Worm (Caenorhabditis elegans) whole organism, L4 larva: Measurements from ENCODE around the gene hlh-6.

Experiments
- D1046.2 ChIP-seq: fragments of 200-800 bp; sonication (Bioruptor generic); IDR thresholded peaks from 2 replicates; pipeline ENCODE4 v1.3.6; 2022; ENCODE audit warnings: missing genetic modification characterization, missing compliant biosample characterization
- F49E8.2 ChIP-seq: sonication (generic microtip); optimal IDR thresholded peaks from 2 replicates; lab custom pipeline; 2016; ENCODE audit warnings: missing compliant biosample characterization, mild to moderate bottlenecking, missing genetic modification characterization, borderline replicate concordance
- T20F7.1 ChIP-seq: fragments of 200-800 bp; sonication (Bioruptor generic); optimal IDR thresholded peaks from 2 replicates; lab custom pipeline; 2018; ENCODE audit warnings: mild to moderate bottlenecking, missing genetic modification characterization, missing compliant biosample characterization
- Y48G9A.11 ChIP-seq: fragments of 200-800 bp; sonication (Bioruptor generic); IDR thresholded peaks from 2 replicates; pipeline ENCODE4 v1.3.6; 2022; ENCODE audit warnings: missing genetic modification reagents, missing genetic modification characterization, missing compliant biosample characterization
- Y75B8A.6 ChIP-seq: fragments of 200-800 bp; sonication (Bioruptor generic); IDR thresholded peaks from 2 replicates; pipeline ENCODE4 v1.3.6; 2022; ENCODE audit warnings: missing genetic modification reagents, missing genetic modification characterization, missing compliant biosample characterization
- ZK337.2 ChIP-seq: fragments of 200-800 bp; sonication (Bioruptor generic); IDR thresholded peaks from 2 replicates; pipeline ENCODE4 v1.3.6; 2022; ENCODE audit warnings: missing genetic modification reagents, missing genetic modification characterization, missing compliant biosample characterization
- ama-1 ChIP-seq: fragments of 150-350 bp; optimal IDR thresholded peaks from 2 replicates; lab custom pipeline; 2014; ENCODE audit warnings: inconsistent platforms, mixed read lengths
- arid-1 ChIP-seq: fragments of 200-800 bp; sonication (Bioruptor generic); conservative IDR thresholded peaks from 2 replicates; pipeline ENCODE4 v1.3.6; 2022; ENCODE audit warnings: missing genetic modification reagents, missing genetic modification characterization, missing compliant biosample characterization
- ceh-28 ChIP-seq: fragments of 150-350 bp; optimal IDR thresholded peaks from 2 replicates; lab custom pipeline; 2014; ENCODE audit warnings: missing biosample characterization, missing genetic modification reagents, missing genetic modification characterization
- ceh-62 ChIP-seq: sonication (generic microtip); optimal IDR thresholded peaks from 2 replicates; lab custom pipeline; 2017; ENCODE audit warnings: missing biosample characterization, missing genetic modification characterization
- ceh-82 ChIP-seq: sonication (generic microtip); optimal IDR thresholded peaks from 2 replicates; lab custom pipeline; 2017; ENCODE audit warnings: missing biosample characterization, missing genetic modification characterization
- daf-16 ChIP-seq, 3 experiments: sonication (generic microtip); optimal IDR thresholded peaks; 2 replicates each; lab custom pipeline; 2016 to 2017; ENCODE audit warnings: missing genetic modification characterization in 3 of 3, missing genetic modification reagents in 3 of 3, mild to moderate bottlenecking in 2 of 3, missing compliant biosample characterization in 2 of 3, missing biosample characterization in 1 of 3, moderate library complexity in 1 of 3
- daf-8 ChIP-seq: fragments of 200-800 bp; sonication (Bioruptor generic); IDR thresholded peaks from 2 replicates; pipeline ENCODE4 v1.3.6; 2022; ENCODE audit warnings: missing genetic modification characterization, missing compliant biosample characterization
- dmd-6 ChIP-seq: fragments of 200-800 bp; sonication (Bioruptor generic); IDR thresholded peaks from 2 replicates; pipeline ENCODE4 v1.3.6; 2022; ENCODE audit warnings: missing genetic modification reagents, missing genetic modification characterization, missing compliant biosample characterization
- dmd-8 ChIP-seq: fragments of 200-800 bp; sonication (Bioruptor generic); IDR thresholded peaks from 2 replicates; pipeline ENCODE4 v1.3.6; 2022; ENCODE audit warnings: missing genetic modification characterization, missing compliant biosample characterization
- duxl-1 ChIP-seq: sonication (generic microtip); optimal IDR thresholded peaks from 2 replicates; lab custom pipeline; 2016; ENCODE audit warnings: mild to moderate bottlenecking, missing genetic modification characterization, moderate library complexity, missing compliant biosample characterization; ENCODE audit not compliant: poor library complexity
- dve-1 ChIP-seq: sonication (generic microtip); optimal IDR thresholded peaks from 2 replicates; lab custom pipeline; 2017; ENCODE audit warnings: antibody characterized with exemption, mild to moderate bottlenecking, missing genetic modification characterization, missing compliant biosample characterization; ENCODE audit not compliant: insufficient read depth
- egl-27 ChIP-seq: sonication (generic microtip); optimal IDR thresholded peaks from 3 replicates; lab custom pipeline; 2017; ENCODE audit warnings: missing biosample characterization, missing genetic modification reagents, missing genetic modification characterization
- fos-1 ChIP-seq: fragments of 150-350 bp; optimal IDR thresholded peaks from 2 replicates; lab custom pipeline; 2014; ENCODE audit warnings: missing biosample characterization, missing genetic modification characterization
- gei-8 ChIP-seq: fragments of 200-800 bp; sonication (Bioruptor generic); optimal IDR thresholded peaks from 2 replicates; lab custom pipeline; 2018; ENCODE audit warnings: mild to moderate bottlenecking, missing genetic modification characterization, missing compliant biosample characterization
- hif-1 ChIP-seq, 2 experiments: sonication (generic microtip); optimal IDR thresholded peaks; 2 replicates each; lab custom pipeline; 2016 to 2017; ENCODE audit warnings: missing compliant biosample characterization in 2 of 2, missing genetic modification characterization in 2 of 2, missing genetic modification reagents in 2 of 2, missing genotype in 2 of 2, mild to moderate bottlenecking in 1 of 2
- hlh-11 ChIP-seq: fragments of 200-800 bp; sonication (Bioruptor generic); optimal IDR thresholded peaks from 2 replicates; lab custom pipeline; 2018; ENCODE audit warnings: mild to moderate bottlenecking, missing genetic modification characterization, missing compliant biosample characterization
- hlh-30 ChIP-seq: sonication (generic microtip); optimal IDR thresholded peaks from 2 replicates; lab custom pipeline; 2017; ENCODE audit warnings: antibody characterized with exemption, mild to moderate bottlenecking, missing genetic modification characterization, missing compliant biosample characterization; ENCODE audit not compliant: insufficient read depth
- hmg-1.1 ChIP-seq: fragments of 200-800 bp; sonication (Bioruptor generic); IDR thresholded peaks from 2 replicates; pipeline ENCODE4 v1.3.6; 2022; ENCODE audit warnings: missing genetic modification reagents, missing genetic modification characterization, missing compliant biosample characterization
- lin-38 ChIP-seq: fragments of 200-800 bp; sonication (Bioruptor generic); IDR thresholded peaks from 2 replicates; pipeline ENCODE4 v1.3.6; 2022; ENCODE audit warnings: missing genetic modification reagents, missing genetic modification characterization, missing compliant biosample characterization
- lsy-2 ChIP-seq, 2 experiments: fragments of 150-350 bp in 1 of 2; sonication (generic microtip) in 1 of 2; optimal IDR thresholded peaks; 2 replicates each; lab custom pipeline; 2014 to 2017; ENCODE audit warnings: missing biosample characterization in 2 of 2, missing genetic modification characterization in 2 of 2
- madf-5 ChIP-seq, 2 experiments: fragments of 200-800 bp; sonication (Bioruptor generic); IDR thresholded peaks; 2 replicates each; pipeline ENCODE4 v1.3.6; 2022; ENCODE audit warnings: missing compliant biosample characterization in 2 of 2, missing genetic modification characterization in 2 of 2
- madf-9 ChIP-seq: fragments of 200-800 bp; sonication (Bioruptor generic); conservative IDR thresholded peaks from 2 replicates; pipeline ENCODE4 v1.3.6; 2022; ENCODE audit warnings: missing genetic modification reagents, missing genetic modification characterization, missing compliant biosample characterization
- mxl-2 ChIP-seq: fragments of 200-800 bp; sonication (Bioruptor generic); conservative IDR thresholded peaks from 2 replicates; pipeline ENCODE4 v1.3.6; 2022; ENCODE audit warnings: missing genetic modification reagents, missing genetic modification characterization, missing compliant biosample characterization
- nhr-10 ChIP-seq: fragments of 150-350 bp; optimal IDR thresholded peaks from 2 replicates; lab custom pipeline; 2014; ENCODE audit warnings: missing biosample characterization, missing genetic modification characterization
- nhr-102 ChIP-seq: sonication (generic microtip); optimal IDR thresholded peaks from 2 replicates; lab custom pipeline; 2016; ENCODE audit warnings: mild to moderate bottlenecking, missing genetic modification characterization, moderate library complexity, missing compliant biosample characterization
- nhr-25 ChIP-seq: sonication (generic microtip); optimal IDR thresholded peaks from 2 replicates; lab custom pipeline; 2017; ENCODE audit warnings: missing genetic modification characterization, mild to moderate bottlenecking, missing compliant biosample characterization, antibody characterized with exemption, moderate library complexity, borderline replicate concordance; ENCODE audit not compliant: insufficient read depth
- nhr-28 ChIP-seq: fragments of 150-350 bp; optimal IDR thresholded peaks from 2 replicates; lab custom pipeline; 2014; ENCODE audit warnings: missing biosample characterization, missing genetic modification characterization
- saeg-2 ChIP-seq: fragments of 200-800 bp; sonication (Bioruptor generic); IDR thresholded peaks from 2 replicates; pipeline ENCODE4 v1.3.6; 2022; ENCODE audit warnings: missing genetic modification reagents, missing genetic modification characterization, missing compliant biosample characterization
- set-16 ChIP-seq: fragments of 200-800 bp; sonication (Bioruptor generic); IDR thresholded peaks from 2 replicates; pipeline ENCODE4 v1.3.6; 2022; ENCODE audit warnings: missing genetic modification reagents, missing genetic modification characterization, missing compliant biosample characterization
- snpc-1.2 ChIP-seq: fragments of 200-800 bp; sonication (Bioruptor generic); IDR thresholded peaks from 2 replicates; pipeline ENCODE4 v1.3.6; 2022; ENCODE audit warnings: missing genetic modification reagents, missing genetic modification characterization, missing compliant biosample characterization
- snpc-4 ChIP-seq: fragments of 150-350 bp; optimal IDR thresholded peaks from 2 replicates; lab custom pipeline; 2014; ENCODE audit warnings: missing biosample characterization, missing genetic modification characterization
- spr-1 ChIP-seq: sonication (generic microtip); optimal IDR thresholded peaks from 2 replicates; lab custom pipeline; 2016; ENCODE audit warnings: mild to moderate bottlenecking, missing genetic modification characterization, missing compliant biosample characterization
- tag-97 ChIP-seq: fragments of 200-800 bp; sonication (Bioruptor generic); IDR thresholded peaks from 2 replicates; pipeline ENCODE4 v1.3.6; 2022; ENCODE audit warnings: missing genetic modification characterization, missing compliant biosample characterization
- unc-39 ChIP-seq: sonication (generic microtip); optimal IDR thresholded peaks from 2 replicates; lab custom pipeline; 2017; ENCODE audit warnings: missing biosample characterization, missing genetic modification characterization
- unc-62 ChIP-seq, 3 experiments: fragments of 150-350 bp in 1 of 3; sonication (generic microtip); optimal IDR thresholded peaks in 2 of 3; peaks in 1 of 3; 1 replicate in 1 of 3; 2 replicates in 2 of 3; lab custom pipeline; 2014 to 2017; ENCODE audit warnings: missing biosample characterization in 3 of 3, missing genetic modification characterization in 3 of 3, missing genetic modification reagents in 3 of 3, missing genotype in 1 of 3
- zfp-3 ChIP-seq: fragments of 200-800 bp; sonication (Bioruptor generic); conservative IDR thresholded peaks from 2 replicates; pipeline ENCODE4 v1.3.6; 2022; ENCODE audit warnings: missing genetic modification reagents, missing genetic modification characterization, missing compliant biosample characterization
- zip-11 ChIP-seq: fragments of 200-800 bp; sonication (Bioruptor generic); IDR thresholded peaks from 2 replicates; pipeline ENCODE4 v1.3.6; 2022; ENCODE audit warnings: missing genetic modification characterization, missing compliant biosample characterization
- ztf-11 ChIP-seq: fragments of 150-350 bp; optimal IDR thresholded peaks from 2 replicates; lab custom pipeline; 2014; ENCODE audit warnings: missing biosample characterization, missing genetic modification characterization

Gene hlh-6

ce11 chrII:9646928-9647838, 32.6 kb upstream of the hlh-6 start, which contains the start of gene sqv-8:
TSS of gene sqv-8 (plus strand) at chrII:9646978.
- no peak for TF ChIP-seq daf-16 (GFP tag; optimal IDR thresholded peaks at IDR 0.05; lab: Kevin White, UChicago)
- peak; percentile 33 for TF ChIP-seq daf-16 (tag; optimal IDR thresholded peaks at IDR 0.05; lab: Kevin White, UChicago)
- TF ChIP-seq ceh-28 (tag; lab: Kevin White, UChicago) = peak; percentile 1
- peak; percentile 61 for TF ChIP-seq hlh-11
- TF ChIP-seq dve-1 = peak; percentile 48
- TF ChIP-seq egl-27 (tag; lab: Kevin White, UChicago) = no peak
- TF ChIP-seq unc-62 (GFP tag; optimal IDR thresholded peaks at IDR 0.05 in 1 of 2; lab: Kevin White, UChicago) = peak in 1 of 2 experiments; percentile 84
- TF ChIP-seq unc-62 (tag; optimal IDR thresholded peaks at IDR 0.05; lab: Kevin White, UChicago) = no peak
- TF ChIP-seq nhr-28 = peak; percentile 2
- peak; percentile 8; the same call in 1 of the 2 replicates for TF ChIP-seq Y48G9A.11 (GFP tag; lab: Robert Waterston, UW)
- no peak for TF ChIP-seq unc-39 (tag; lab: Kevin White, UChicago)
- TF ChIP-seq zfp-3 (GFP tag; lab: Robert Waterston, UW) = peak; percentile 50; the same call in 1 of the 2 replicates
- no peak for TF ChIP-seq saeg-2
- TF ChIP-seq T20F7.1 (GFP tag; lab: Kevin White, UChicago) = peak; percentile 7
- TF ChIP-seq hlh-30 (tag; lab: Kevin White, UChicago) = peak; percentile 92
- TF ChIP-seq lsy-2 (tag; optimal IDR thresholded peaks at IDR 0.05; lab: Kevin White, UChicago) = peak in 1 of 2 experiments; percentile 39
- TF ChIP-seq ama-1 (lab: Kevin White, UChicago) = no peak
- TF ChIP-seq dmd-6 (GFP tag; lab: Robert Waterston, UW) = peak; percentile 82
- peak; percentile 36; the same call in 1 of the 2 replicates for TF ChIP-seq hmg-1.1 (GFP tag; lab: Robert Waterston, UW)
- no peak for TF ChIP-seq D1046.2 (GFP tag; lab: Robert Waterston, UW)
- TF ChIP-seq F49E8.2 (tag; lab: Kevin White, UChicago) = peak; percentile 3
- TF ChIP-seq, all 104 proteins: peak for 14

ce11 chrII:9646122-9646555, 31.5 kb upstream of the hlh-6 start:
- TF ChIP-seq D1046.2 (GFP tag; lab: Robert Waterston, UW) (no peak), ceh-82 (tag; lab: Kevin White, UChicago) (no peak), nhr-28 (peak; percentile 81), ztf-11 (tag; lab: Kevin White, UChicago) (no peak), tag-97 (GFP tag; lab: Robert Waterston, UW) (no peak), Y48G9A.11 (GFP tag; lab: Robert Waterston, UW) (no peak), gei-8 (GFP tag; lab: Kevin White, UChicago) (no peak), mxl-2 (GFP tag; lab: Robert Waterston, UW) (no peak), dmd-8 (GFP tag; lab: Robert Waterston, UW) (no peak), ceh-62 (no peak), fos-1 (tag; lab: Kevin White, UChicago) (no peak), arid-1 (no peak), unc-62 (GFP tag; optimal IDR thresholded peaks at IDR 0.05 in 1 of 2; lab: Kevin White, UChicago) (peak in 1 of 2 experiments; percentile 99), unc-62 (tag; optimal IDR thresholded peaks at IDR 0.05; lab: Kevin White, UChicago) (no peak), ceh-28 (tag; lab: Kevin White, UChicago) (peak; percentile 76), nhr-25 (no peak), hif-1 (tag; optimal IDR thresholded peaks at IDR 0.05; lab: Kevin White, UChicago) (peak in 1 of 2 experiments; percentile 53), Y75B8A.6 (no peak), ZK337.2 (GFP tag; lab: Robert Waterston, UW) (no peak), spr-1 (tag; lab: Kevin White, UChicago) (peak; percentile 19), lin-38 (GFP tag; lab: Robert Waterston, UW) (no peak), nhr-102 (tag; lab: Kevin White, UChicago) (no peak), madf-5 (GFP tag; IDR thresholded peaks at IDR 0.05; lab: Robert Waterston, UW) (no peak), snpc-1.2 (GFP tag; lab: Robert Waterston, UW) (no peak), dmd-6 (GFP tag; lab: Robert Waterston, UW) (peak; percentile 60), set-16 (peak; percentile 49), nhr-10 (no peak), duxl-1 (tag; lab: Kevin White, UChicago) (no peak), madf-9 (GFP tag; lab: Robert Waterston, UW) (no peak), daf-8 (GFP tag; lab: Robert Waterston, UW) (no peak), snpc-4 (tag; lab: Kevin White, UChicago) (no peak), zip-11 (GFP tag; lab: Robert Waterston, UW) (no peak)
